Worm (Caenorhabditis elegans) whole organism, L2 larva: Measurements from ENCODE around the gene rps-13.
A peak's percentile ranks its signal among the peaks of the same experiment; 100 is the strongest.

Experiments used
- lin-13 ChIP-seq: fragments of 150-350 bp; optimal IDR thresholded peaks from 2 replicates; lab custom pipeline; 2014; ENCODE audit warnings: missing biosample characterization, missing genetic modification reagents, missing genetic modification characterization
- lin-39 ChIP-seq: fragments of 150-350 bp; optimal IDR thresholded peaks from 2 replicates; lab custom pipeline; 2014; ENCODE audit warnings: missing biosample characterization, missing genetic modification reagents, missing genetic modification characterization
- mbf-1 ChIP-seq: sonication (generic microtip); optimal IDR thresholded peaks from 2 replicates; lab custom pipeline; 2017; ENCODE audit warnings: missing biosample characterization, missing genetic modification characterization
- mdl-1 ChIP-seq, 2 experiments: fragments of 150-350 bp in 1 of 2; sonication (generic microtip) in 1 of 2; optimal IDR thresholded peaks; 2 replicates each; lab custom pipeline; 2017; ENCODE audit warnings: missing biosample characterization in 2 of 2, missing genetic modification characterization in 2 of 2
- unc-39 ChIP-seq: fragments of 150-350 bp; optimal IDR thresholded peaks from 2 replicates; lab custom pipeline; 2014; ENCODE audit warnings: missing biosample characterization, missing genetic modification characterization
- unc-55 ChIP-seq: fragments of 150-350 bp; sonication (generic microtip); optimal IDR thresholded peaks from 3 replicates; lab custom pipeline; 2014; ENCODE audit warnings: missing biosample characterization, missing genetic modification reagents, missing genetic modification characterization
- unc-62 ChIP-seq: fragments of 150-350 bp; optimal IDR thresholded peaks from 2 replicates; lab custom pipeline; 2014; ENCODE audit warnings: missing biosample characterization, missing genetic modification reagents, missing genetic modification characterization
- zag-1 ChIP-seq: fragments of 150-350 bp; optimal IDR thresholded peaks from 2 replicates; lab custom pipeline; 2014; ENCODE audit warnings: missing biosample characterization, missing genetic modification characterization
- ztf-1 ChIP-seq: fragments of 200-800 bp; sonication (Bioruptor generic); conservative IDR thresholded peaks from 2 replicates; pipeline ENCODE4 v1.3.6; 2022; ENCODE audit warnings: missing genetic modification characterization, missing compliant biosample characterization
- ztf-11 ChIP-seq: sonication (generic microtip); optimal IDR thresholded peaks from 2 replicates; lab custom pipeline; 2017; ENCODE audit warnings: missing biosample characterization, missing genetic modification characterization

DNA sequence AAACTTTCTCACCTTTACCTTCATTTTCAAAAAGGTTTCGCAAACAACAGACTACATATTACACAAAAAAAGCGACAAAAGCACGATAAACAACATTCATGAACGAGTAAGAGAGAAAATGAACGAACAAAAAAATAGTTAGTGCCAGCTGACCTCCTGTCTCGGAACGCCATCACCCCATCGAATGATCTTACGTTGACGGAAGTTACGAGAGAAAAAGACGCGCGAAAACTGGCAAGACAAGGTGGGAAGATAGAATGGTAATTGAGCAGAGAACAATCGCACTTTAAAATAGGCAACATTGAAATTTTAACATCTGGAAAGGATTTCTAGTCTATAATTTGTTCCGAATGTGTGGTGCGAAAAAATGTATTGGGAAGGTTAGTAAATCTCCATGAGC is 45.4 kb upstream of the rps-13 start:
- no peak for TF ChIP-seq lin-39 (tag; lab: Kevin White, UChicago)
- no peak for TF ChIP-seq zag-1 (tag; lab: Kevin White, UChicago)
- no peak for TF ChIP-seq unc-55
- TF ChIP-seq unc-39 (tag; lab: Kevin White, UChicago), result no peak
- no peak for TF ChIP-seq lin-13
- TF ChIP-seq ztf-1 (GFP tag; lab: Robert Waterston, UW), result no peak
- TF ChIP-seq ztf-11, result no peak
- TF ChIP-seq mdl-1 (tag; optimal IDR thresholded peaks at IDR 0.05; lab: Kevin White, UChicago), result peak in 1 of 2 experiments; percentile 20
- TF ChIP-seq mbf-1 (tag; lab: Kevin White, UChicago), result no peak
- TF ChIP-seq unc-62 (GFP tag; lab: Kevin White, UChicago), result no peak
